Fruit fly (Drosophila melanogaster) whole organism, adult: ENCODE results near the gene CG9733.

Experiments
- CG14711 ChIP-seq: fragments of 200-800 bp; sonication (Bioruptor generic); optimal IDR thresholded peaks from 2 replicates; lab custom pipeline; 2018; ENCODE audit warnings: missing biosample characterization, mild to moderate bottlenecking, missing genetic modification characterization, moderate library complexity
- pad ChIP-seq: fragments of 200-800 bp; sonication (Bioruptor generic); optimal IDR thresholded peaks from 3 replicates; lab custom pipeline; 2017; ENCODE audit warnings: missing biosample characterization, missing genetic modification characterization, mild to moderate bottlenecking, moderate library complexity, missing genetic modification reagents

DNA sequence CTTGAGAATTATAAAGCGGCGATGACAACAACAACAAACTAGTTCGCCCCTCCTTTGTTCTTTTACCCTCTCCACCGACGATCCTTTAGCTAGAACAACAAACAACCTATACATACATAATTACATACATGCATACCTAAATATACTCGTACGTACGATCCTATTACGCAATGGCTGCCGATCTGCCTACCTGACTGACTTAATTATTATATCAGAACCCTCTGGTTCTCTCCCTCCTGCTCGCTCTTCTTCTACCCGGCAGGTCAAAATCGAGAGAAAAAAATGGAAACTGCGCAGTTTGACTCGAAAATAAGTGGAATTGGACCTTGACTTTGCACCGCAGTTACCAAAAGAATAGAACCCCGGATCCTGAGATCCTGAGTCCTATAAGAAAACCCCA is 29.5 kb upstream of the CG9733 start:
- TF ChIP-seq pad (GFP tag; lab: Kevin White, UChicago), result no peak
- no peak for TF ChIP-seq CG14711
